Fruit fly (Drosophila melanogaster): ENCODE data around the gene CG14543.

- TF ChIP-seq Pif1B (GFP tag; optimal IDR thresholded peaks at IDR 0.05) (no peak), CG8301 (tag; optimal IDR thresholded peaks at IDR 0.05) (no peak)
Measured at dm6 chr3R:26058066-26058465, 1.6 kb downstream of the CG14543 start, which contains the start of the genes PIG-P and Tcs6.

Data from whole organism, pupa.